Worm (Caenorhabditis elegans) whole organism, L1 larva: Measurements from ENCODE around the gene nhr-155.

Experiments used
- ama-1 ChIP-seq: fragments of 150-350 bp; optimal IDR thresholded peaks from 2 replicates; lab custom pipeline; 2014
- ceh-82 ChIP-seq, 3 experiments: fragments of 150-350 bp in 1 of 3; sonication (generic microtip) in 2 of 3; optimal IDR thresholded peaks; 2 replicates each; lab custom pipeline; 2014 to 2017; ENCODE audit warnings: missing biosample characterization in 3 of 3, missing genetic modification characterization in 3 of 3
- grh-1 ChIP-seq: fragments of 200-800 bp; sonication (Bioruptor generic); IDR thresholded peaks from 2 replicates; pipeline ENCODE4 v1.3.6; 2022; ENCODE audit warnings: missing genetic modification reagents, missing genetic modification characterization, missing compliant biosample characterization
- lin-13 ChIP-seq: fragments of 150-350 bp; optimal IDR thresholded peaks from 2 replicates; lab custom pipeline; 2014; ENCODE audit warnings: missing biosample characterization, missing genetic modification reagents, missing genetic modification characterization
- nhr-77 ChIP-seq: fragments of 150-350 bp; optimal IDR thresholded peaks from 2 replicates; lab custom pipeline; 2014; ENCODE audit warnings: missing biosample characterization, missing genetic modification characterization
- pag-3 ChIP-seq: sonication (generic microtip); optimal IDR thresholded peaks from 2 replicates; lab custom pipeline; 2017; ENCODE audit warnings: missing genetic modification characterization, mild to moderate bottlenecking, missing compliant biosample characterization, antibody characterized with exemption, borderline replicate concordance; ENCODE audit not compliant: insufficient read depth
- rnt-1 ChIP-seq: sonication (generic microtip); optimal IDR thresholded peaks from 2 replicates; lab custom pipeline; 2016; ENCODE audit warnings: mild to moderate bottlenecking, missing genetic modification characterization, moderate library complexity, missing compliant biosample characterization
- tbx-2 ChIP-seq: sonication (generic microtip); optimal IDR thresholded peaks from 2 replicates; lab custom pipeline; 2016; ENCODE audit warnings: missing genetic modification characterization, missing compliant biosample characterization

DNA sequence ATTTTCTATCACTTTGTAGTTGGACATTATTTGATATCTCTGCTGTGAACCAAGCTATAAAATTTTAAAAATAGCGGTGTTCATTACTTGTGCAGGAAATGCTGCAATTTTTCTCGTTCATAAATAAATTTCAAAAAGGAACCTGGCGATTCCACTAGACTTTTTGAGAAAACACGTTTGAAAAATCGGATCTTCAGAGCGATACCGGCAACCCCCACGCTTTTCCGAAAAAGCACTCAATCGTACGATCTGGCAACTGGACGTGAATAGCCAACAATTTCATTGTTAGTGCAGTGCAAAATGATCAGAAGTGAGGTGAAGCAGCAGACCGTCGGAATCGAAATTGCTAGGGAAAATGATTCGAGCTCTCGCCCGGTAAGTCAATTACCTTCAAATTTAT lies 42.4 kb downstream of the nhr-155 start, which contains the start of gene nstp-7:
- TF ChIP-seq nhr-77 (tag; lab: Kevin White, UChicago) (no peak), pag-3 (tag; lab: Kevin White, UChicago) (no peak), lin-13 (GFP tag; lab: Kevin White, UChicago) (no peak), ama-1 (lab: Kevin White, UChicago) (no peak), ceh-82 (tag; optimal IDR thresholded peaks at IDR 0.05; lab: Kevin White, UChicago) (no peak), tbx-2 (tag; lab: Kevin White, UChicago) (no peak), rnt-1 (tag; lab: Kevin White, UChicago) (no peak), grh-1 (GFP tag; lab: Robert Waterston, UW) (no peak)
